Worm (Caenorhabditis elegans): ENCODE measurements around the gene C34D4.10.

ce11 chrIV:7114599-7114998 is 6.6 kb downstream of the C34D4.10 start, which contains the start of gene nas-8:
- TF ChIP-seq flt-1 (GFP tag; IDR thresholded peaks at IDR 0.05) (no peak), cog-1 (tag; optimal IDR thresholded peaks at IDR 0.05) (no peak), med-1 (GFP tag; optimal IDR thresholded peaks at IDR 0.05; ENCODE audit: insufficient read depth) (no peak), ref-1 (GFP tag; conservative IDR thresholded peaks at IDR 0.05) (no peak), klf-2 (GFP tag; conservative IDR thresholded peaks at IDR 0.05) (no peak), ztf-29 (GFP tag; IDR thresholded peaks at IDR 0.05) (no peak), T22C8.4 (GFP tag; IDR thresholded peaks at IDR 0.05) (no peak)
